Fruit fly (Drosophila melanogaster): ENCODE measurements around the gene beg.

dm6 chr3L:17050661-17051452 is 15.4 kb downstream of the beg start:
- TF ChIP-seq ttk (optimal IDR thresholded peaks at IDR 0.05) (no peak), Sin3A (optimal IDR thresholded peaks at IDR 0.05) (no peak), h (optimal IDR thresholded peaks at IDR 0.05) (no peak), psq (optimal IDR thresholded peaks at IDR 0.05) (no peak)

All from Kc167 (cell line).